Fruit fly (Drosophila melanogaster) whole organism, embryonic: Measurements from ENCODE around the gene Teh1.

Source experiments
- Asciz ChIP-seq: fragments of 200-800 bp; sonication (Bioruptor generic); optimal IDR thresholded peaks from 2 replicates; lab custom pipeline; 2017; ENCODE audit warnings: missing biosample characterization, mild to moderate bottlenecking, missing genetic modification characterization, missing genetic modification reagents
- Atf-2 ChIP-seq: fragments of 200-800 bp; sonication (Bioruptor generic); optimal IDR thresholded peaks from 2 replicates; lab custom pipeline; 2016; ENCODE audit warnings: missing biosample characterization, missing genetic modification characterization
- Atf3 ChIP-seq: fragments of 200-800 bp; sonication (Bioruptor generic); optimal IDR thresholded peaks from 3 replicates; lab custom pipeline; 2016; ENCODE audit warnings: missing biosample characterization, missing genetic modification characterization
- Awh ChIP-seq: fragments of 200-800 bp; sonication (Bioruptor generic); IDR thresholded peaks from 2 replicates; pipeline ENCODE4, ENCODE4 v1.3.6; 2022; ENCODE audit warnings: missing biosample characterization, missing genetic modification characterization
- BtbVII ChIP-seq: fragments of 200-800 bp; sonication (Bioruptor generic); optimal IDR thresholded peaks from 3 replicates; lab custom pipeline; 2017; ENCODE audit warnings: missing biosample characterization, mild to moderate bottlenecking, missing genetic modification characterization
- CG10462 ChIP-seq: fragments of 200-800 bp; sonication (Bioruptor generic); optimal IDR thresholded peaks from 2 replicates; lab custom pipeline; 2016; ENCODE audit warnings: missing biosample characterization, missing genetic modification characterization
- CG12104 ChIP-seq: fragments of 200-800 bp; sonication (Bioruptor generic); optimal IDR thresholded peaks from 3 replicates; lab custom pipeline; 2016; ENCODE audit warnings: missing biosample characterization, missing genetic modification characterization
- CG12219 ChIP-seq: fragments of 200-800 bp; sonication (Bioruptor generic); optimal IDR thresholded peaks from 3 replicates; lab custom pipeline; 2018; ENCODE audit warnings: missing biosample characterization, mild to moderate bottlenecking, missing genetic modification characterization
- CG12299 ChIP-seq: fragments of 200-800 bp; sonication (Bioruptor generic); optimal IDR thresholded peaks from 2 replicates; lab custom pipeline; 2018; ENCODE audit warnings: missing biosample characterization, mild to moderate bottlenecking, missing genetic modification characterization
- CG1233 ChIP-seq: fragments of 200-800 bp; sonication (Bioruptor generic); optimal IDR thresholded peaks from 4 replicates; lab custom pipeline; 2018; ENCODE audit warnings: missing biosample characterization, mild to moderate bottlenecking, missing genetic modification characterization
- CG12744 ChIP-seq: fragments of 200-800 bp; sonication (Bioruptor generic); optimal IDR thresholded peaks from 2 replicates; lab custom pipeline; 2016; ENCODE audit warnings: missing biosample characterization, missing genetic modification characterization
- CG13296 ChIP-seq: fragments of 200-800 bp; sonication (Bioruptor generic); optimal IDR thresholded peaks from 3 replicates; lab custom pipeline; 2018; ENCODE audit warnings: missing biosample characterization, mild to moderate bottlenecking, missing genetic modification characterization
- CG14050 ChIP-seq: fragments of 200-800 bp; sonication (Bioruptor generic); IDR thresholded peaks from 3 replicates; pipeline ENCODE4 v1.3.6; 2022; ENCODE audit warnings: missing biosample characterization, missing genetic modification characterization
- CG15269 ChIP-seq: fragments of 200-800 bp; sonication (Bioruptor generic); optimal IDR thresholded peaks from 2 replicates; lab custom pipeline; 2018; ENCODE audit warnings: missing biosample characterization, mild to moderate bottlenecking, missing genetic modification characterization, moderate library complexity
- CG18011 ChIP-seq: fragments of 200-800 bp; sonication (Bioruptor generic); optimal IDR thresholded peaks from 2 replicates; lab custom pipeline; 2017; ENCODE audit warnings: missing biosample characterization, missing genetic modification characterization, mild to moderate bottlenecking, moderate library complexity, missing genotype
- CG18476 ChIP-seq: fragments of 200-800 bp; sonication (Bioruptor generic); optimal IDR thresholded peaks from 2 replicates; lab custom pipeline; 2016; ENCODE audit warnings: missing biosample characterization, mild to moderate bottlenecking, missing genetic modification characterization
- CG2712 ChIP-seq: fragments of 200-800 bp; optimal IDR thresholded peaks from 3 replicates; lab custom pipeline; 2019; ENCODE audit warnings: missing biosample characterization, mild to moderate bottlenecking, missing genetic modification characterization, moderate library complexity
- CG31441 ChIP-seq: fragments of 200-800 bp; sonication (Bioruptor generic); IDR thresholded peaks from 2 replicates; pipeline ENCODE4 v1.3.6; 2022; ENCODE audit warnings: missing biosample characterization, missing genetic modification characterization
- CG33213 ChIP-seq: fragments of 200-800 bp; sonication (Bioruptor generic); optimal IDR thresholded peaks from 3 replicates; lab custom pipeline; 2016; ENCODE audit warnings: missing biosample characterization, missing genetic modification characterization
- CG33557 ChIP-seq: fragments of 200-800 bp; sonication (Bioruptor generic); optimal IDR thresholded peaks from 2 replicates; lab custom pipeline; 2019; ENCODE audit warnings: missing biosample characterization, mild to moderate bottlenecking, missing genetic modification characterization, moderate library complexity
- CG4730 ChIP-seq: fragments of 200-800 bp; sonication (Bioruptor generic); IDR thresholded peaks from 2 replicates; pipeline ENCODE4 v1.3.6; 2022; ENCODE audit warnings: missing biosample characterization, missing genetic modification characterization
- CG5953 ChIP-seq: fragments of 200-800 bp; sonication (Bioruptor generic); IDR thresholded peaks from 2 replicates; pipeline ENCODE4 v1.3.6; 2022; ENCODE audit warnings: missing biosample characterization, missing genetic modification characterization
- CG7372 ChIP-seq: fragments of 200-800 bp; sonication (Bioruptor generic); IDR thresholded peaks from 2 replicates; pipeline ENCODE4 v1.3.6; 2022; ENCODE audit warnings: missing biosample characterization, missing genetic modification characterization
- CG7928 ChIP-seq: fragments of 200-800 bp; sonication (Bioruptor generic); optimal IDR thresholded peaks from 2 replicates; lab custom pipeline; 2017; ENCODE audit warnings: missing biosample characterization, mild to moderate bottlenecking, missing genetic modification characterization
- CHES-1-like ChIP-seq: fragments of 200-800 bp; sonication (Bioruptor generic); optimal IDR thresholded peaks from 2 replicates; lab custom pipeline; 2016; ENCODE audit warnings: missing biosample characterization, missing genetic modification characterization
- Dad ChIP-seq: fragments of 200-800 bp; sonication (Bioruptor generic); optimal IDR thresholded peaks from 3 replicates; lab custom pipeline; 2016; ENCODE audit warnings: missing biosample characterization, missing genetic modification characterization
- Doc3 ChIP-seq: fragments of 200-800 bp; sonication (Bioruptor generic); IDR thresholded peaks from 3 replicates; pipeline ENCODE4 v1.3.6; 2022; ENCODE audit warnings: missing biosample characterization, missing genetic modification characterization; ENCODE audit not compliant: partially characterized antibody
- HHEX ChIP-seq: fragments of 200-800 bp; sonication (Bioruptor generic); optimal IDR thresholded peaks from 3 replicates; lab custom pipeline; 2017; ENCODE audit warnings: missing biosample characterization, mild to moderate bottlenecking, missing genetic modification characterization, missing genetic modification reagents
- HmgD ChIP-seq: fragments of 200-800 bp; sonication (Bioruptor generic); optimal IDR thresholded peaks from 3 replicates; lab custom pipeline; 2016; ENCODE audit warnings: missing biosample characterization, missing genetic modification characterization
- Hr51 ChIP-seq, 2 experiments: fragments of 200-800 bp; sonication (Bioruptor generic); optimal IDR thresholded peaks; 2 replicates in 1 of 2; 3 replicates in 1 of 2; lab custom pipeline; 2016 to 2018; ENCODE audit warnings: missing biosample characterization in 2 of 2, missing genetic modification characterization in 2 of 2, mild to moderate bottlenecking in 1 of 2, moderate library complexity in 1 of 2
- NC2β ChIP-seq: fragments of 200-800 bp; sonication (Bioruptor generic); optimal IDR thresholded peaks from 2 replicates; lab custom pipeline; 2016; ENCODE audit warnings: missing biosample characterization, missing genetic modification characterization
- NK7.1 ChIP-seq: fragments of 200-800 bp; sonication (Bioruptor generic); optimal IDR thresholded peaks from 3 replicates; lab custom pipeline; 2016; ENCODE audit warnings: missing biosample characterization, missing genetic modification characterization
- Sin3A ChIP-seq: fragments of >200 bp; optimal IDR thresholded peaks from 2 replicates; lab custom pipeline; 2018
- Sry-β ChIP-seq: fragments of 200-800 bp; sonication (Bioruptor generic); optimal IDR thresholded peaks from 2 replicates; lab custom pipeline; 2018; ENCODE audit warnings: missing biosample characterization, mild to moderate bottlenecking, missing genetic modification characterization, moderate library complexity
- Tbp ChIP-seq: fragments of >200 bp; optimal IDR thresholded peaks from 2 replicates; lab custom pipeline; 2018; ENCODE audit warnings: missing biosample characterization, missing genetic modification characterization
- bsh ChIP-seq, 2 experiments: fragments of 200-800 bp; sonication (Bioruptor generic); optimal IDR thresholded peaks; 2 replicates each; lab custom pipeline; 2017 to 2018; ENCODE audit warnings: mild to moderate bottlenecking in 2 of 2, missing biosample characterization in 2 of 2, missing genetic modification characterization in 2 of 2, moderate library complexity in 1 of 2
- dan ChIP-seq: fragments of 200-800 bp; sonication (Bioruptor generic); IDR thresholded peaks from 2 replicates; pipeline ENCODE4 v1.3.6; 2022; ENCODE audit warnings: missing biosample characterization, missing genetic modification characterization
- dimm ChIP-seq: fragments of 200-800 bp; sonication (Bioruptor generic); IDR thresholded peaks from 2 replicates; pipeline ENCODE4 v1.3.6; 2022; ENCODE audit warnings: missing biosample characterization, missing genetic modification characterization
- fu2 ChIP-seq: fragments of 200-800 bp; sonication (Bioruptor generic); optimal IDR thresholded peaks from 2 replicates; lab custom pipeline; 2016; ENCODE audit warnings: missing biosample characterization, missing genetic modification characterization
- gce ChIP-seq: fragments of 200-800 bp; sonication (Bioruptor generic); IDR thresholded peaks from 3 replicates; pipeline ENCODE4 v1.3.6; 2022; ENCODE audit warnings: missing biosample characterization, missing genetic modification characterization
- ham ChIP-seq: fragments of 200-800 bp; sonication (Bioruptor generic); IDR thresholded peaks from 2 replicates; pipeline ENCODE4 v1.3.6; 2022; ENCODE audit warnings: missing biosample characterization, missing genetic modification characterization
- jigr1 ChIP-seq: fragments of 200-800 bp; sonication (Bioruptor generic); IDR thresholded peaks from 3 replicates; pipeline ENCODE4 v1.3.6; 2022; ENCODE audit warnings: missing biosample characterization, missing genetic modification characterization
- ken ChIP-seq: fragments of 200-800 bp; sonication (Bioruptor generic); IDR thresholded peaks from 3 replicates; pipeline ENCODE4 v1.3.6; 2022; ENCODE audit warnings: missing biosample characterization, missing genetic modification characterization
- lmd ChIP-seq: fragments of 200-800 bp; sonication (Bioruptor generic); IDR thresholded peaks from 2 replicates; pipeline ENCODE4 v1.3.6; 2022; ENCODE audit warnings: missing biosample characterization, missing genetic modification characterization
- pho ChIP-seq: fragments of 200-800 bp; sonication (Bioruptor generic); optimal IDR thresholded peaks from 2 replicates; lab custom pipeline; 2016; ENCODE audit warnings: missing biosample characterization, missing genetic modification characterization
- pum ChIP-seq: fragments of 200-800 bp; sonication (Bioruptor generic); optimal IDR thresholded peaks from 2 replicates; lab custom pipeline; 2016; ENCODE audit warnings: missing biosample characterization, missing genetic modification characterization
- salm ChIP-seq: fragments of 200-800 bp; sonication (Bioruptor generic); optimal IDR thresholded peaks from 2 replicates; lab custom pipeline; 2018; ENCODE audit warnings: missing biosample characterization, mild to moderate bottlenecking, missing genetic modification characterization
- sim ChIP-seq: fragments of 200-800 bp; sonication (Bioruptor generic); IDR thresholded peaks from 2 replicates; pipeline ENCODE4 v1.3.6; 2022; ENCODE audit warnings: missing biosample characterization, missing genetic modification characterization
- stwl ChIP-seq: fragments of 200-800 bp; sonication (Bioruptor generic); optimal IDR thresholded peaks from 3 replicates; lab custom pipeline; 2018; ENCODE audit warnings: missing biosample characterization, mild to moderate bottlenecking, missing genetic modification characterization, moderate library complexity
- tll ChIP-seq, 2 experiments: fragments of 200-800 bp in 1 of 2; fragments of >200 bp in 1 of 2; sonication (Bioruptor generic) in 1 of 2; optimal IDR thresholded peaks; 2 replicates each; lab custom pipeline; 2017 to 2019; ENCODE audit warnings: missing biosample characterization in 2 of 2, missing genetic modification characterization in 2 of 2, mild to moderate bottlenecking in 1 of 2, moderate library complexity in 1 of 2
- trem ChIP-seq: fragments of 200-800 bp; optimal IDR thresholded peaks from 3 replicates; lab custom pipeline; 2019; ENCODE audit warnings: missing biosample characterization, mild to moderate bottlenecking, missing genetic modification characterization, moderate library complexity

The Teh1 gene

dm6 chr3R:9874118-9874808, 6.3 kb upstream of the Teh1 start, which contains the start of the genes CG46467 and Glut4EF (continued):
- TF ChIP-seq CG12299 (tag; lab: Kevin White, UChicago) (no peak), Dad (GFP tag; lab: Kevin White, UChicago) (no peak), ken (GFP tag; lab: Robert Waterston, UW) (no peak), gce (no peak), Awh (GFP tag; lab: Robert Waterston, UW) (0 out of 2 replicates have a peak, but pooled peaks have one; percentile 8), stwl (tag; lab: Kevin White, UChicago) (no peak), Tbp (GFP tag; lab: Kevin White, UChicago) (no peak), CG7372 (no peak), HHEX (GFP tag; lab: Kevin White, UChicago) (peak; percentile 29), Asciz (GFP tag; lab: Kevin White, UChicago) (no peak), lmd (no peak), salm (tag; lab: Kevin White, UChicago) (peak; percentile 12), Atf3 (no peak), BtbVII (GFP tag; lab: Kevin White, UChicago) (no peak), sim (GFP tag; lab: Robert Waterston, UW) (no peak), pho (GFP tag; lab: Kevin White, UChicago) (peak; percentile 33), pum (no peak), bsh (GFP tag; optimal IDR thresholded peaks at IDR 0.05; lab: Kevin White, UChicago) (no peak), CG1233 (GFP tag; lab: Kevin White, UChicago) (no peak), HmgD (peak; percentile 24), Sin3A (no peak), fu2 (GFP tag; lab: Kevin White, UChicago) (no peak), tll (GFP tag; optimal IDR thresholded peaks at IDR 0.05; lab: Kevin White, UChicago) (peak in 1 of 2 experiments; percentile 73), Hr51 (GFP tag; optimal IDR thresholded peaks at IDR 0.05; lab: Kevin White, UChicago) (no peak), trem (tag; lab: Kevin White, UChicago) (no peak), CG18011 (GFP tag; lab: Kevin White, UChicago) (no peak), CG12219 (GFP tag; lab: Kevin White, UChicago) (no peak), CG12744 (GFP tag; lab: Kevin White, UChicago) (no peak), CG18476 (GFP tag; lab: Kevin White, UChicago) (no peak), CG15269 (no peak), dan (GFP tag; lab: Robert Waterston, UW) (no peak), CG33557 (GFP tag; lab: Kevin White, UChicago) (no peak), CG33213 (no peak), Atf-2 (GFP tag; lab: Kevin White, UChicago) (no peak), jigr1 (GFP tag; lab: Robert Waterston, UW) (no peak), NC2β (GFP tag; lab: Kevin White, UChicago) (peak; percentile 40), CHES-1-like (peak; percentile 50), CG4730 (GFP tag; lab: Robert Waterston, UW) (no peak), CG14050 (GFP tag; lab: Robert Waterston, UW) (no peak), CG10462 (GFP tag; lab: Kevin White, UChicago) (no peak), CG13296 (GFP tag; lab: Kevin White, UChicago) (peak; percentile 3), dimm (no peak), ham (GFP tag; lab: Robert Waterston, UW) (no peak), CG31441 (GFP tag; lab: Robert Waterston, UW) (no peak; the same call in 1 of the 2 replicates), Sry-β (GFP tag; lab: Kevin White, UChicago) (no peak), CG12104 (GFP tag; lab: Kevin White, UChicago) (no peak), Doc3 (GFP tag; lab: Robert Waterston, UW) (no peak), CG2712 (tag; lab: Kevin White, UChicago) (peak; percentile 18), CG5953 (no peak), NK7.1 (GFP tag; lab: Kevin White, UChicago) (no peak), CG7928 (GFP tag; lab: Kevin White, UChicago) (no peak)
